Fruit fly (Drosophila melanogaster) whole organism, pupa: ENCODE data around the gene RpS4.

Source experiments
- CG34367 ChIP-seq: fragments of 200-800 bp; sonication (Bioruptor generic); optimal IDR thresholded peaks from 2 replicates; lab custom pipeline; 2018; ENCODE audit warnings: missing biosample characterization, mild to moderate bottlenecking, missing genetic modification characterization
- CG8159 ChIP-seq: fragments of 200-800 bp; sonication (Bioruptor generic); optimal IDR thresholded peaks from 3 replicates; lab custom pipeline; 2018; ENCODE audit warnings: missing biosample characterization, mild to moderate bottlenecking, missing genetic modification characterization, moderate library complexity
- CG9948 ChIP-seq: fragments of 200-800 bp; sonication (Bioruptor generic); optimal IDR thresholded peaks from 2 replicates; lab custom pipeline; 2018; ENCODE audit warnings: missing biosample characterization, mild to moderate bottlenecking, missing genetic modification characterization, moderate library complexity
- EcR ChIP-seq: fragments of 200-800 bp; sonication (Bioruptor generic); optimal IDR thresholded peaks from 3 replicates; lab custom pipeline; 2019; ENCODE audit warnings: missing biosample characterization, missing genetic modification characterization, mild to moderate bottlenecking, moderate library complexity, missing genetic modification reagents
- Snoo ChIP-seq: fragments of 200-800 bp; sonication (Bioruptor generic); optimal IDR thresholded peaks from 3 replicates; lab custom pipeline; 2017; ENCODE audit warnings: missing biosample characterization, mild to moderate bottlenecking, missing genetic modification characterization, inconsistent platforms

DNA sequence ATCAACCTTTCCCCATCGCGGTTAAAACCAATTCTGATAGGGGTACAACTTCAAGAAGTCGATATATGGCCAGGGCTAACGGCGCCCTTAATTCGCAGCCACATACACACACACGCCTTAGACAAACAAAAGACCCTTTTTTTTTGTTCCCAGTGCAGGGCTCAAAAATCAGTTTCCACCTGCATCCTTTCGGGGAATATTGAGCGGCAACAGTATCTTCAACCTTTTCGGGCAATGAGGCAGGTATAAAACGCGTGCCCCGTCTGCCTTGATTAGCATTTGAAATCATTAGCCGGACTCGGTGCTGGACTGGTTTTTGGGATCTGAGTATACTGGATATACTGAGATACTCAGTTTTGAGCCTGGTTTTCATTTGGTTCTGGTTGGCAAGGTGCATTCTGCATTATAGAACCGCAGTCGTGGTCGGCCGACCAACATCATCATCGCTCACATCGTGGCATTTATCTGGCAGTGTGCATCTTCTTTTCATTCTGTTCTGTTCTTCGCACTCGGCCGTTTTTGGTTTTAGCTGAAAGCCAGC is 32.6 kb downstream of the RpS4 start:
- TF ChIP-seq CG8159 (tag; lab: Kevin White, UChicago) (no peak), Snoo (tag; lab: Kevin White, UChicago) (no peak), CG9948 (tag; lab: Kevin White, UChicago) (no peak), CG34367 (tag; lab: Kevin White, UChicago) (no peak), EcR (no peak)
